Worm (Caenorhabditis elegans): Measurements from ENCODE around the gene ZK673.4.

- TF ChIP-seq nhr-21 (tag; optimal IDR thresholded peaks at IDR 0.05) (no peak), ama-1 (optimal IDR thresholded peaks at IDR 0.05) (no peak), blmp-1 (tag; optimal IDR thresholded peaks at IDR 0.05; ENCODE audit: insufficient read depth) (no peak), ztf-11 (tag; optimal IDR thresholded peaks at IDR 0.05) (no peak)
Observed at ce11 chrII:10435836-10436235, 16.9 kb upstream of the ZK673.4 start, which contains the start of gene cut-4.
